Worm (Caenorhabditis elegans): Measurements from ENCODE around the gene ppk-3.

- TF ChIP-seq hmg-20 (GFP tag; IDR thresholded peaks at IDR 0.05) (no peak), ama-1 (optimal IDR thresholded peaks at IDR 0.05) (no peak), ama-1 (GFP tag; optimal IDR thresholded peaks at IDR 0.05) (no peak), mes-4 (tag; optimal IDR thresholded peaks at IDR 0.05) (no peak), ceh-27 (GFP tag; optimal IDR thresholded peaks at IDR 0.05) (no peak), snpc-1.1 (tag; optimal IDR thresholded peaks at IDR 0.05; ENCODE audit: insufficient read depth) (no peak), C17E4.6 (GFP tag; IDR thresholded peaks at IDR 0.05) (no peak), nfya-1 (tag; optimal IDR thresholded peaks at IDR 0.05; ENCODE audit: borderline replicate concordance, insufficient read depth) (no peak), dpff-1 (tag; optimal IDR thresholded peaks at IDR 0.05) (no peak), cebp-1 (GFP tag; IDR thresholded peaks at IDR 0.05) (no peak), cebp-1 (tag; optimal IDR thresholded peaks at IDR 0.05) (no peak)
These were observed 24.1 kb upstream of the ppk-3 start for ce11 chrX:12999567-12999966.

Measured in whole organism, young adult.